Fruit fly (Drosophila melanogaster): ENCODE data around the gene bigmax.

Gene bigmax

DNA sequence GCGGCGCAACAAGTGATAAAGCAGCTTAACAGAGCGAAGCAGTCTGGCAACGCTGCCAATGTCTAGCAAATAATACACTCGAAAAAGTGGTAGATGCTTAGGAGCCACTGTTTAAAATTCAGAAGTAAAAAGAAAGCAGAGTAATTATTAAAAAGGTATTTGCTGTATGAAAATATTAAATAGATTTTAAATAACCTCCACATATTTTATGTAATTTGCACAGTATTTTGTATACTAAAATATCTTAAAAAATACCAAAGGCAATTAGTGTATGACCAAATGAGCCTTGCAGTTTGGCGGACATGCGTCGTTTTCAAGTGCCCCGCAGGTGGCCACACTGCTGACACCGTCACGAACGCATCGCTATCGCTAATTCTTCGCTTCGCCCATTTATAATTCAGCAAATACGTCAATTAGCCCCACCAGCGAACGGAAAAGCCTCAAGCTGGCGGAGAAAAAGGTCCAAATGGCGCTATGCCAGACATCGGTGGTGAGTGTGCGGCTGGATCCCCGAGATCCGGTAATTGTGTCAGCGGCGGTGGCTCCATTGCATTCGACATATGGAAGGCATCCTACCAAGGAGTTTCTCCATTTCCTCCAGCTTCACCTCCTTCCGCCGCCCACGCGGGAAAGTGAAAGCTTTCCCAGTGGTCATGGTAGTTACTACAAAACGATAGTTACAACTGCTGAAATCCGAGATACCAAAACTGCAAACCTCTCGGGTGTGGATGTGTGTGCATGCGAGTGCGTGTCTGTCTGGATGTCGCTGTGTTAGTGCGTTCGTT is 35.0 kb downstream of the bigmax start, which contains the start of gene pll (continued):
- no peak for TF ChIP-seq Hey (tag; optimal IDR thresholded peaks at IDR 0.05)
- TF ChIP-seq Oli (tag; optimal IDR thresholded peaks at IDR 0.05): peak; percentile 62
- peak; percentile 94 for TF ChIP-seq sens (GFP tag)
- TF ChIP-seq CG6813 (GFP tag; optimal IDR thresholded peaks at IDR 0.05): peak; percentile 39
- TF ChIP-seq Fer1 (GFP tag; optimal IDR thresholded peaks at IDR 0.05): peak; percentile 72
- TF ChIP-seq CG10543 (GFP tag; optimal IDR thresholded peaks at IDR 0.05): peak; percentile 41
- TF ChIP-seq h (optimal IDR thresholded peaks at IDR 0.05): no peak
- TF ChIP-seq pum (GFP tag; optimal IDR thresholded peaks at IDR 0.05): peak; percentile 58
- no peak for TF ChIP-seq dmrt99B (tag; optimal IDR thresholded peaks at IDR 0.05)
- peak; percentile 66 for TF ChIP-seq CG18764 (GFP tag; optimal IDR thresholded peaks at IDR 0.05)
- TF ChIP-seq Abd-B (GFP tag; optimal IDR thresholded peaks at IDR 0.05): peak; percentile 83
- peak; percentile 73 for TF ChIP-seq CG11696 (GFP tag; IDR thresholded peaks at IDR 0.05)
- TF ChIP-seq CG13296 (GFP tag; optimal IDR thresholded peaks at IDR 0.05): no peak
- TF ChIP-seq salm (tag; optimal IDR thresholded peaks at IDR 0.05): peak; percentile 40
- no peak for TF ChIP-seq pita (GFP tag; optimal IDR thresholded peaks at IDR 0.05)
- TF ChIP-seq Drgx (GFP tag; IDR thresholded peaks at IDR 0.05): peak; percentile 90
- TF ChIP-seq dm (GFP tag; optimal IDR thresholded peaks at IDR 0.05): peak; percentile 49
- peak; percentile 93 for TF ChIP-seq CG9932 (GFP tag; IDR thresholded peaks at IDR 0.05)
- peak; percentile 89 for TF ChIP-seq nmo (GFP tag; optimal IDR thresholded peaks at IDR 0.05)
- TF ChIP-seq esg (GFP tag; conservative IDR thresholded peaks at IDR 0.05): peak; percentile 83
- peak; percentile 62 for TF ChIP-seq CG5245 (GFP tag; optimal IDR thresholded peaks at IDR 0.05)
- TF ChIP-seq trem (tag; optimal IDR thresholded peaks at IDR 0.05): peak; percentile 93
- no peak for TF ChIP-seq HLHmδ (GFP tag; optimal IDR thresholded peaks at IDR 0.05)
- TF ChIP-seq CG2712 (tag; optimal IDR thresholded peaks at IDR 0.05): peak; percentile 90
- TF ChIP-seq CG31441 (GFP tag; IDR thresholded peaks at IDR 0.05): no peak; the same call in 1 of the 2 replicates
- peak; percentile 72 for TF ChIP-seq gcm (GFP tag; optimal IDR thresholded peaks at IDR 0.05)
- TF ChIP-seq dmrt11E (tag; optimal IDR thresholded peaks at IDR 0.05): peak; percentile 72
- no peak for TF ChIP-seq CG13894 (tag; optimal IDR thresholded peaks at IDR 0.05)
- peak; percentile 35 for TF ChIP-seq CG12236 (GFP tag; optimal IDR thresholded peaks at IDR 0.05)
- TF ChIP-seq tin (GFP tag; optimal IDR thresholded peaks at IDR 0.05): peak; percentile 79
- peak; percentile 41 for TF ChIP-seq Nf-YB (GFP tag; optimal IDR thresholded peaks at IDR 0.05)
- TF ChIP-seq D (optimal IDR thresholded peaks at IDR 0.05): peak; percentile 18
- peak; percentile 46 for TF ChIP-seq D (GFP tag; optimal IDR thresholded peaks at IDR 0.05)
- 0 out of 3 replicates have a peak, but pooled peaks have one; percentile 9 for TF ChIP-seq vnd (GFP tag; IDR thresholded peaks at IDR 0.05; ENCODE audit: partially characterized antibody)
- TF ChIP-seq CG10366 (GFP tag; IDR thresholded peaks at IDR 0.05): peak; percentile 90
- TF ChIP-seq CG10462 (GFP tag; optimal IDR thresholded peaks at IDR 0.05): peak; percentile 41
- TF ChIP-seq slbo (GFP tag; IDR thresholded peaks at IDR 0.05): peak; percentile 96
- TF ChIP-seq CG7928 (GFP tag; optimal IDR thresholded peaks at IDR 0.05): peak; percentile 35
- no peak for TF ChIP-seq CG2875 (GFP tag; optimal IDR thresholded peaks at IDR 0.05)
- TF ChIP-seq MTF-1 (GFP tag; optimal IDR thresholded peaks at IDR 0.05; ENCODE audit: borderline replicate concordance): peak; percentile 60
- TF ChIP-seq Hand (GFP tag; optimal IDR thresholded peaks at IDR 0.05): peak; percentile 23
- no peak for TF ChIP-seq corto (GFP tag; optimal IDR thresholded peaks at IDR 0.05)
- no peak for TF ChIP-seq pan (optimal IDR thresholded peaks at IDR 0.05)
- TF ChIP-seq pan (GFP tag; optimal IDR thresholded peaks at IDR 0.05 in 1 of 2, IDR thresholded peaks at IDR 0.05 in 1 of 2): peak in 1 of 2 experiments; percentile 94
- TF ChIP-seq insv (GFP tag; optimal IDR thresholded peaks at IDR 0.05): peak in 1 of 2 experiments; percentile 47
- no peak for TF ChIP-seq disco-r (GFP tag; optimal IDR thresholded peaks at IDR 0.05)
- peak; percentile 91 for TF ChIP-seq Sin3A (optimal IDR thresholded peaks at IDR 0.05)
- TF ChIP-seq cad (GFP tag; optimal IDR thresholded peaks at IDR 0.05): no peak
- TF ChIP-seq CG12071 (GFP tag; optimal IDR thresholded peaks at IDR 0.05): no peak
- peak; percentile 61 for TF ChIP-seq CG16863 (GFP tag; optimal IDR thresholded peaks at IDR 0.05)

Measured in whole organism, embryonic.